Fruit fly (Drosophila melanogaster) whole organism, adult: ENCODE data around the gene elg1.
A peak's percentile ranks its signal among the peaks of the same experiment; 100 is the strongest.

ENCODE experiments used
- CG33017 ChIP-seq: fragments of 200-800 bp; sonication (Bioruptor generic); optimal IDR thresholded peaks from 2 replicates; lab custom pipeline; 2018; ENCODE audit warnings: missing biosample characterization, mild to moderate bottlenecking, missing genetic modification characterization, moderate library complexity
- CG5204 ChIP-seq: fragments of 200-800 bp; sonication (Bioruptor generic); optimal IDR thresholded peaks from 2 replicates; lab custom pipeline; 2016; ENCODE audit warnings: missing biosample characterization, missing genetic modification characterization
- CG7045 ChIP-seq: fragments of 200-800 bp; sonication (Bioruptor generic); optimal IDR thresholded peaks from 2 replicates; lab custom pipeline; 2017; ENCODE audit warnings: missing biosample characterization, mild to moderate bottlenecking, missing genetic modification characterization
- Clk ChIP-seq: fragments of 200-800 bp; sonication (Bioruptor generic); optimal IDR thresholded peaks from 2 replicates; lab custom pipeline; 2017; ENCODE audit warnings: missing biosample characterization, missing genetic modification characterization
- bab1 ChIP-seq: fragments of 200-800 bp; sonication (Bioruptor generic); optimal IDR thresholded peaks from 3 replicates; lab custom pipeline; 2019; ENCODE audit warnings: missing biosample characterization, mild to moderate bottlenecking, missing genetic modification characterization, moderate library complexity
- kay ChIP-seq: fragments of 200-800 bp; sonication (Bioruptor generic); peaks from one replicate; lab custom pipeline; 2016; ENCODE audit warnings: missing biosample characterization, missing genetic modification characterization, borderline replicate concordance
- tj ChIP-seq: fragments of 200-800 bp; sonication (Bioruptor generic); optimal IDR thresholded peaks from 3 replicates; lab custom pipeline; 2017; ENCODE audit warnings: missing biosample characterization, mild to moderate bottlenecking, missing genetic modification characterization, moderate library complexity
- toe ChIP-seq: fragments of 200-800 bp; sonication (Bioruptor generic); optimal IDR thresholded peaks from 2 replicates; lab custom pipeline; 2016; ENCODE audit warnings: missing biosample characterization, missing genetic modification characterization

DNA sequence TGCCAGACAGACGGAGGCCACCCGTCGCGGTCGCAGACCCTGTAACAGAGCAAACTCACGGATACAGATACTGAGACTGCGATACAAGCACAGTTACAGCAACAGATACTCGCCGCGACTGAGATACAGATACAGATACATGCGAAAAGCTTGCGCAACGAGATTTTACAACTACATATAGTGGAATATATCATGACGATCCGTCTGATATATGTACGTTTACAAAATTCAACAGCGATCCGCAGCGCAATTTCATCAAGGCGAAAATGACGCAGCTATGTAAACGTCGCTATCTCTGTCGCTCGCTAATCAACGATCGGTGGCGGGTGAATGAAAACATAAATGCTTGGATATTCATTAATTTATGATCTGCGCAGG is 18.3 kb downstream of the elg1 start:
- TF ChIP-seq Clk (GFP tag; lab: Kevin White, UChicago) (no peak), CG7045 (GFP tag; lab: Kevin White, UChicago) (no peak), toe (GFP tag; lab: Kevin White, UChicago) (peak; percentile 21), tj (GFP tag; lab: Kevin White, UChicago) (no peak), bab1 (GFP tag; lab: Kevin White, UChicago) (no peak), CG5204 (GFP tag; lab: Kevin White, UChicago) (no peak), kay (GFP tag; lab: Kevin White, UChicago) (peak; percentile 85), CG33017 (no peak)
